Fruit fly (Drosophila melanogaster) whole organism, embryonic: Measurements from ENCODE around the gene CG12075.

Experiments
- Awh ChIP-seq: fragments of 200-800 bp; sonication (Bioruptor generic); IDR thresholded peaks from 2 replicates; pipeline ENCODE4, ENCODE4 v1.3.6; 2022; ENCODE audit warnings: missing biosample characterization, missing genetic modification characterization
- Bdp1 ChIP-seq: fragments of 200-800 bp; sonication (Bioruptor generic); optimal IDR thresholded peaks from 3 replicates; lab custom pipeline; 2016; ENCODE audit warnings: missing biosample characterization, missing genetic modification characterization
- BtbVII ChIP-seq: fragments of 200-800 bp; sonication (Bioruptor generic); optimal IDR thresholded peaks from 3 replicates; lab custom pipeline; 2017; ENCODE audit warnings: missing biosample characterization, mild to moderate bottlenecking, missing genetic modification characterization
- CG1233 ChIP-seq: fragments of 200-800 bp; sonication (Bioruptor generic); optimal IDR thresholded peaks from 4 replicates; lab custom pipeline; 2018; ENCODE audit warnings: missing biosample characterization, mild to moderate bottlenecking, missing genetic modification characterization
- CG12659 ChIP-seq: fragments of 200-800 bp; sonication (Bioruptor generic); optimal IDR thresholded peaks from 3 replicates; lab custom pipeline; 2017; ENCODE audit warnings: mild to moderate bottlenecking, missing biosample characterization, missing genetic modification reagents, missing genetic modification characterization
- CG12942 ChIP-seq: fragments of 200-800 bp; sonication (Bioruptor generic); optimal IDR thresholded peaks from 3 replicates; lab custom pipeline; 2016; ENCODE audit warnings: missing biosample characterization, missing genetic modification characterization
- CG14860 ChIP-seq: fragments of 200-800 bp; sonication (Bioruptor generic); IDR thresholded peaks from 3 replicates; pipeline ENCODE4 v1.3.6; 2022; ENCODE audit warnings: missing biosample characterization, missing genetic modification characterization; ENCODE audit not compliant: partially characterized antibody
- CG15479 ChIP-seq: fragments of 200-800 bp; sonication (Bioruptor generic); optimal IDR thresholded peaks from 3 replicates; lab custom pipeline; 2019; ENCODE audit warnings: missing biosample characterization, mild to moderate bottlenecking, missing genetic modification characterization, moderate library complexity
- CG1603 ChIP-seq: fragments of 200-800 bp; sonication (Bioruptor generic); optimal IDR thresholded peaks from 2 replicates; lab custom pipeline; 2019; ENCODE audit warnings: missing biosample characterization, mild to moderate bottlenecking, missing genetic modification characterization, moderate library complexity
- CG16813 ChIP-seq: fragments of 200-800 bp; sonication (Bioruptor generic); IDR thresholded peaks from 3 replicates; pipeline ENCODE4 v1.3.6; 2022; ENCODE audit warnings: missing biosample characterization, missing genetic modification characterization; ENCODE audit not compliant: partially characterized antibody
- CG17912 ChIP-seq: fragments of 200-800 bp; sonication (Bioruptor generic); optimal IDR thresholded peaks from 2 replicates; lab custom pipeline; 2018; ENCODE audit warnings: missing biosample characterization, mild to moderate bottlenecking, missing genetic modification characterization
- CG2202 ChIP-seq: fragments of 200-800 bp; sonication (Bioruptor generic); optimal IDR thresholded peaks from 2 replicates; lab custom pipeline; 2018; ENCODE audit warnings: missing biosample characterization, mild to moderate bottlenecking, missing genetic modification characterization
- CG30403 ChIP-seq: fragments of 200-800 bp; sonication (Bioruptor generic); optimal IDR thresholded peaks from 3 replicates; lab custom pipeline; 2016; ENCODE audit warnings: missing biosample characterization, missing genetic modification characterization
- CG3726 ChIP-seq: fragments of 200-800 bp; sonication (Bioruptor generic); IDR thresholded peaks from 3 replicates; pipeline ENCODE4, ENCODE4 v1.3.6; 2022; ENCODE audit warnings: missing biosample characterization, missing genetic modification characterization
- CG5245 ChIP-seq: fragments of 200-800 bp; sonication (Bioruptor generic); optimal IDR thresholded peaks from 3 replicates; lab custom pipeline; 2016; ENCODE audit warnings: missing biosample characterization, missing genetic modification characterization
- CG6654 ChIP-seq: fragments of 200-800 bp; sonication (Bioruptor generic); optimal IDR thresholded peaks from 2 replicates; lab custom pipeline; 2017; ENCODE audit warnings: missing biosample characterization, mild to moderate bottlenecking, missing genetic modification characterization
- CG8388 ChIP-seq: fragments of 200-800 bp; sonication (Bioruptor generic); optimal IDR thresholded peaks from 2 replicates; lab custom pipeline; 2019; ENCODE audit warnings: missing biosample characterization, mild to moderate bottlenecking, missing genetic modification characterization, moderate library complexity
- CTCF ChIP-seq: fragments of 200-800 bp; sonication (Bioruptor generic); optimal IDR thresholded peaks from 2 replicates; lab custom pipeline; 2017; ENCODE audit warnings: missing biosample characterization, mild to moderate bottlenecking, missing genetic modification characterization, moderate library complexity
- CoRest ChIP-seq: fragments of 200-800 bp; sonication (Bioruptor generic); optimal IDR thresholded peaks from 3 replicates; lab custom pipeline; 2018; ENCODE audit warnings: missing biosample characterization, mild to moderate bottlenecking, missing genetic modification characterization, moderate library complexity
- D19B ChIP-seq: fragments of 200-800 bp; sonication (Bioruptor generic); optimal IDR thresholded peaks from 2 replicates; lab custom pipeline; 2017; ENCODE audit warnings: missing biosample characterization, mild to moderate bottlenecking, missing genetic modification characterization
- Deaf1 ChIP-seq: fragments of 200-800 bp; optimal IDR thresholded peaks from 3 replicates; lab custom pipeline; 2019; ENCODE audit warnings: missing biosample characterization, mild to moderate bottlenecking, missing genetic modification characterization, moderate library complexity
- Dll ChIP-seq: fragments of 200-800 bp; sonication (Bioruptor generic); IDR thresholded peaks from 4 replicates; pipeline ENCODE4 v1.3.6; 2022; ENCODE audit warnings: missing biosample characterization, missing genetic modification characterization; ENCODE audit not compliant: partially characterized antibody
- Doc2 ChIP-seq: fragments of 200-800 bp; sonication (Bioruptor generic); IDR thresholded peaks from 2 replicates; pipeline ENCODE4 v1.3.6; 2022; ENCODE audit warnings: missing biosample characterization, missing genetic modification characterization
- HLH4C ChIP-seq: fragments of 200-800 bp; sonication (Bioruptor generic); IDR thresholded peaks from 3 replicates; pipeline ENCODE4 v1.3.6; 2022; ENCODE audit warnings: missing biosample characterization, missing genetic modification characterization; ENCODE audit not compliant: partially characterized antibody
- Kr ChIP-seq: fragments of 200-800 bp; sonication (Bioruptor generic); optimal IDR thresholded peaks from 2 replicates; lab custom pipeline; 2017; ENCODE audit warnings: missing biosample characterization, mild to moderate bottlenecking, missing genetic modification characterization
- MESR4 ChIP-seq: fragments of 200-800 bp; sonication (Bioruptor generic); optimal IDR thresholded peaks from 2 replicates; lab custom pipeline; 2018; ENCODE audit warnings: missing biosample characterization, mild to moderate bottlenecking, missing genetic modification characterization, moderate library complexity
- Meics ChIP-seq: fragments of 200-800 bp; sonication (Bioruptor generic); optimal IDR thresholded peaks from 2 replicates; lab custom pipeline; 2017; ENCODE audit warnings: missing biosample characterization, mild to moderate bottlenecking, missing genetic modification characterization
- Ptx1 ChIP-seq: fragments of 200-800 bp; sonication (Bioruptor generic); IDR thresholded peaks from 2 replicates; pipeline ENCODE4 v1.3.6; 2022; ENCODE audit warnings: missing biosample characterization, missing genetic modification characterization
- Rx ChIP-seq: fragments of 200-800 bp; sonication (Bioruptor generic); IDR thresholded peaks from 2 replicates; pipeline ENCODE4 v1.3.6; 2022; ENCODE audit warnings: missing biosample characterization, missing genetic modification characterization
- ab ChIP-seq: fragments of 200-800 bp; sonication (Bioruptor generic); optimal IDR thresholded peaks from 2 replicates; lab custom pipeline; 2016; ENCODE audit warnings: missing biosample characterization, missing genetic modification characterization
- aop ChIP-seq: fragments of 200-800 bp; sonication (Bioruptor generic); IDR thresholded peaks from 2 replicates; pipeline ENCODE4 v1.3.6; 2022; ENCODE audit warnings: missing biosample characterization, missing genetic modification characterization
- bowl ChIP-seq: fragments of 200-800 bp; sonication (Bioruptor generic); IDR thresholded peaks from 2 replicates; pipeline ENCODE4 v1.3.6; 2022; ENCODE audit warnings: missing biosample characterization, missing genetic modification characterization
- caup ChIP-seq: fragments of 200-800 bp; sonication (Bioruptor generic); optimal IDR thresholded peaks from 3 replicates; lab custom pipeline; 2017; ENCODE audit warnings: missing biosample characterization, mild to moderate bottlenecking, missing genetic modification characterization, moderate library complexity; ENCODE audit not compliant: severe bottlenecking
- dm ChIP-seq: fragments of 200-800 bp; sonication (Bioruptor generic); optimal IDR thresholded peaks from 3 replicates; lab custom pipeline; 2016; ENCODE audit warnings: missing biosample characterization, missing genetic modification characterization
- dmrt99B ChIP-seq: fragments of 200-800 bp; sonication (Bioruptor generic); optimal IDR thresholded peaks from 2 replicates; lab custom pipeline; 2018; ENCODE audit warnings: missing biosample characterization, mild to moderate bottlenecking, missing genetic modification characterization, moderate library complexity
- dysf ChIP-seq: fragments of 200-800 bp; sonication (Bioruptor generic); IDR thresholded peaks from 3 replicates; pipeline ENCODE4 v1.3.6; 2022; ENCODE audit warnings: missing biosample characterization, missing genetic modification characterization
- gcm ChIP-seq: fragments of 200-800 bp; sonication (Bioruptor generic); optimal IDR thresholded peaks from 2 replicates; lab custom pipeline; 2019; ENCODE audit warnings: missing biosample characterization, mild to moderate bottlenecking, missing genetic modification characterization, moderate library complexity
- grau ChIP-seq: fragments of 200-800 bp; optimal IDR thresholded peaks from 3 replicates; lab custom pipeline; 2019; ENCODE audit warnings: missing biosample characterization, mild to moderate bottlenecking, missing genetic modification characterization, moderate library complexity
- her ChIP-seq: fragments of 200-800 bp; sonication (Bioruptor generic); optimal IDR thresholded peaks from 2 replicates; lab custom pipeline; 2016; ENCODE audit warnings: missing biosample characterization, missing genetic modification characterization
- lola ChIP-seq, 3 experiments: fragments of >200 bp in 2 of 3; fragments of 200-800 bp in 1 of 3; sonication (Bioruptor generic) in 1 of 3; optimal IDR thresholded peaks; 2 replicates each; lab custom pipeline; 2017 to 2019; ENCODE audit warnings: missing biosample characterization in 3 of 3, missing genetic modification characterization in 3 of 3, mild to moderate bottlenecking in 1 of 3, moderate library complexity in 1 of 3
- onecut ChIP-seq: fragments of 200-800 bp; sonication (Bioruptor generic); IDR thresholded peaks from 2 replicates; pipeline ENCODE4 v1.3.6; 2022; ENCODE audit warnings: missing biosample characterization, missing genetic modification characterization
- pb ChIP-seq: fragments of 200-800 bp; sonication (Bioruptor generic); optimal IDR thresholded peaks from 3 replicates; lab custom pipeline; 2016; ENCODE audit warnings: missing biosample characterization, missing genetic modification characterization
- pnt ChIP-seq: fragments of 200-800 bp; sonication (Bioruptor generic); optimal IDR thresholded peaks from 3 replicates; lab custom pipeline; 2016; ENCODE audit warnings: missing biosample characterization, missing genetic modification characterization
- schlank ChIP-seq: fragments of 200-800 bp; sonication (Bioruptor generic); optimal IDR thresholded peaks from 2 replicates; lab custom pipeline; 2018; ENCODE audit warnings: missing biosample characterization, mild to moderate bottlenecking, missing genetic modification characterization
- sens ChIP-seq: fragments of 200-800 bp; sonication (Bioruptor generic); peaks from one replicate; lab custom pipeline; 2016; ENCODE audit warnings: missing biosample characterization, missing genetic modification characterization
- slbo ChIP-seq: fragments of 200-800 bp; sonication (Bioruptor generic); IDR thresholded peaks from 2 replicates; pipeline ENCODE4 v1.3.6; 2022; ENCODE audit warnings: missing biosample characterization, missing genetic modification characterization
- slp2 ChIP-seq: fragments of 200-800 bp; sonication (Bioruptor generic); optimal IDR thresholded peaks from 2 replicates; lab custom pipeline; 2016; ENCODE audit warnings: missing biosample characterization, missing genetic modification characterization
- ssp ChIP-seq: fragments of 200-800 bp; sonication (Bioruptor generic); IDR thresholded peaks from 2 replicates; pipeline ENCODE4 v1.3.6; 2022; ENCODE audit warnings: missing biosample characterization, missing genetic modification characterization

CG12075 gene

DNA sequence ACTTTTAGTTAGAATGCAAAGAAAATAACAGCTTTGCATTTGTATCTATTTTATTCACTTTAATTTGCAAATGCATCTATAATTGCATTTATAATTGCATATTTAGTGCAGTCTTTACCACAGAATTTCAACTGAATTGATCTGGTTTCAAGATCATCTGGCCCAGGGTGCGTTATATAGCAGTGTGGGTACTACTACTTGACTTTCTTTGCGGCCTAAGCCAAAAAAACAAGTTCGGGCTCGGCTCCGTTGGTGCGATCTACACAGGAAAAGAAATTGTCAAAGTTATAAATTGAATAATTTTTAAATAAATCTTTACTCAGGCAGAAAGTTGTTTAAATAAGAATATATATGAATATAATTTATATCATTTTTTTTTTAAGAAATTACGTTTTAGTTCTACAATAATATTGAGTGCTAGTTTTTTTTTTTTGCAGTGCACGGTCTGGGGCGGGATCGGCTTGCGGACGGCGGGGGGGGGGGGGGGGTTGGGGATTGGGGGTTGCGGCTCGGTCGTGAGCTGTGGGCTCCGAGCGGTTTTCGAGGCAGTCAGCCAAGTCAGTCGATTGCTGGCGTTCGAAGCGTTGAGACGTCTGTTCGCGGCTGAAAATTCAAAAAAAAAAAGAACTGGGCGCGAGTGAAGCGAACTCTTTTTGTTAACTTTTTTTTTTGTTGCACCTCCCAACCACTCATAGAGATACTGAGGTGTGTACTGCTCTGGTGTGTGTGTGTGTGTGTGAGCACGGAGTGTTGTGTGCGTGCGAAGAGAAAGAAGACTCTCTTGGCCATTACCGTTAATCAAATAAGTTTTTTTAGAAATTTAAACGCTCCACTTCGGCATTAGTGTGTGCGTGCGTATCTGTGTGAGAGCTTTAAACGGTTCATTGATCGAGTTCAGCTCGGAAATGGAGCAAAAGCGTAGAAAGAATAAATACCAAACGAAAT, 25.7 kb downstream of the CG12075 start (continued):
- TF ChIP-seq CoRest (tag; lab: Kevin White, UChicago) (peak; percentile 89), Kr (GFP tag; lab: Kevin White, UChicago) (no peak), bowl (GFP tag; lab: Robert Waterston, UW) (peak; percentile 17; the same call in 1 of the 2 replicates), CG3726 (GFP tag; lab: Robert Waterston, UW) (peak; percentile 71; the same call in 2 of the 3 replicates), gcm (GFP tag; lab: Kevin White, UChicago) (peak; percentile 74), Rx (GFP tag; lab: Robert Waterston, UW) (peak; percentile 60), CG17912 (GFP tag; lab: Kevin White, UChicago) (no peak), Dll (GFP tag; lab: Robert Waterston, UW) (no peak), CG1233 (GFP tag; lab: Kevin White, UChicago) (peak; percentile 80), Bdp1 (no peak), lola (GFP tag; optimal IDR thresholded peaks at IDR 0.05; lab: Kevin White, UChicago) (peak in 1 of 3 experiments; percentile 81), CG14860 (GFP tag; lab: Robert Waterston, UW) (peak; percentile 47; the same call in 1 of the 3 replicates), HLH4C (GFP tag; lab: Robert Waterston, UW) (0 out of 3 replicates have a peak, but pooled peaks have one; percentile 33), onecut (GFP tag; lab: Robert Waterston, UW) (peak; percentile 76), grau (tag; lab: Kevin White, UChicago) (peak; percentile 77), Meics (peak; percentile 85), schlank (tag; lab: Kevin White, UChicago) (peak; percentile 54), CG1603 (tag; lab: Kevin White, UChicago) (peak; percentile 35), Awh (GFP tag; lab: Robert Waterston, UW) (peak; percentile 81), dysf (GFP tag; lab: Robert Waterston, UW) (peak; percentile 88), D19B (GFP tag; lab: Kevin White, UChicago) (peak; percentile 37), dmrt99B (tag; lab: Kevin White, UChicago) (peak; percentile 92), slp2 (GFP tag; lab: Kevin White, UChicago) (no peak), sens (peak; percentile 91), aop (GFP tag; lab: Robert Waterston, UW) (no peak), CTCF (GFP tag; lab: Kevin White, UChicago) (no peak), pb (GFP tag; lab: Kevin White, UChicago) (no peak), Doc2 (GFP tag; lab: Robert Waterston, UW) (0 out of 2 replicates have a peak, but pooled peaks have one; percentile 7), CG2202 (peak; percentile 62), Deaf1 (tag; lab: Kevin White, UChicago) (peak; percentile 77), ssp (GFP tag; lab: Robert Waterston, UW) (peak; percentile 67), ab (no peak), dm (GFP tag; lab: Kevin White, UChicago) (no peak), CG30403 (GFP tag; lab: Kevin White, UChicago) (peak; percentile 73), CG8388 (GFP tag; lab: Kevin White, UChicago) (peak; percentile 76), CG16813 (GFP tag; lab: Robert Waterston, UW) (no peak), her (GFP tag; lab: Kevin White, UChicago) (peak; percentile 9), BtbVII (peak; percentile 74), CG6654 (GFP tag; lab: Kevin White, UChicago) (peak; percentile 57), Ptx1 (GFP tag; lab: Robert Waterston, UW) (peak; percentile 82), CG15479 (GFP tag; lab: Kevin White, UChicago) (no peak), CG12659 (GFP tag; lab: Kevin White, UChicago) (peak; percentile 82), CG12942 (peak; percentile 16), slbo (GFP tag; lab: Robert Waterston, UW) (peak; percentile 81), caup (GFP tag; lab: Kevin White, UChicago) (peak; percentile 80), CG5245 (GFP tag; lab: Kevin White, UChicago) (peak; percentile 36), MESR4 (GFP tag; lab: Kevin White, UChicago) (no peak), pnt (GFP tag; lab: Kevin White, UChicago) (no peak)
